Worm (Caenorhabditis elegans): ENCODE results near the gene C31G12.4.

DNA sequence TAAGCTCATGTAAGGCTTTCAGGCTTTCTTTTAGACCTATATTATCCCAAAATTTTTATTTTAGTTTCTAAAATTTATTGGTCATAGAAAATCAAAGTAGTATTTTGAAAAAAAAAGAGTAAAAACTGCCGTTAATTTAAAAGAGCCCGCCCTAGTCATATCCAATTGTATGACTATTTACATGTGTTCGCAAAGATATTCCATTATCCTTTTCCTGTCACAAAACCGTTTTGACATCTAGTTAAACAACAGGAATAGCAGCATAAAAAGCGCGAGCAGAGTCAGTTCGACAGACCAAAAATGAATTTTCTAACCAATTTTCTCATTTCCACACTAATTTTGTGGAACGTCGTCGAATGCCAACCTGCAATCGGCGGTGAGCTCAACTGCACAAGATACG lies 16.4 kb upstream of the C31G12.4 start, which contains the start of gene F16H6.3:
- TF ChIP-seq ceh-39 (tag; optimal IDR thresholded peaks at IDR 0.05) (no peak), nhr-28 (tag; optimal IDR thresholded peaks at IDR 0.05) (no peak), snpc-4 (tag; optimal IDR thresholded peaks at IDR 0.05) (no peak), mab-5 (tag; optimal IDR thresholded peaks at IDR 0.05) (no peak), nhr-12 (tag; optimal IDR thresholded peaks at IDR 0.05) (no peak), pha-4 (tag; optimal IDR thresholded peaks at IDR 0.05) (no peak), ces-1 (GFP tag; optimal IDR thresholded peaks at IDR 0.05) (no peak), lin-13 (tag; optimal IDR thresholded peaks at IDR 0.05) (no peak)
